Worm (Caenorhabditis elegans): ENCODE data around the gene nhr-50.

nhr-50 gene

DNA sequence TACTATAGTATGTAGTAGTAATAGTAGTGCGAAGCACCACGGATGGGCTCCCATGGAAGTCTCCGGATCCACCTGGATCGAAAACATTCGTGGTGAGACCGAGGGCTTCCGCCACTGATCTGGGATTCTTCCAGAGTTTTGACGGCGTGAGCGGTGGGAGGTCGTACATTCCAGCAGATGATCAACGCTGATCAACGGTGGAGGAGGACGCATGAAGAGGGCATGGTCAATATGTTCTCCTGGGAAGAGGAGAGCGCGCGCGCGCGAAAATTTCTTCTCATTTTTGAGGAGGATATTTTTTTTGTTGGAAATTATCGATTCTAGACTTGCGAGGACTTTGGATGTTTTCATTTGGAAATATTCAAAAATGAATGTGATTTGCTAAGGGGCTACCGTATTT is 33.1 kb upstream of the nhr-50 start:
- TF ChIP-seq mdl-1 (tag; optimal IDR thresholded peaks at IDR 0.05) (no peak), elt-1 (tag; optimal IDR thresholded peaks at IDR 0.05) (no peak), egl-5 (tag; optimal IDR thresholded peaks at IDR 0.05) (no peak), ceh-16 (tag; optimal IDR thresholded peaks at IDR 0.05) (no peak), nfya-1 (tag; optimal IDR thresholded peaks at IDR 0.05; ENCODE audit: insufficient read depth) (no peak), fkh-10 (GFP tag; optimal IDR thresholded peaks at IDR 0.05) (no peak), lsy-12 (tag; optimal IDR thresholded peaks at IDR 0.05) (no peak), ama-1 (optimal IDR thresholded peaks at IDR 0.05) (no peak), jun-1 (tag; optimal IDR thresholded peaks at IDR 0.05) (no peak), tbx-2 (tag; optimal IDR thresholded peaks at IDR 0.05) (no peak), ztf-11 (tag; optimal IDR thresholded peaks at IDR 0.05) (no peak), R02D3.7 (tag; optimal IDR thresholded peaks at IDR 0.05) (no peak), hmg-11 (tag; optimal IDR thresholded peaks at IDR 0.05) (no peak)

DNA sequence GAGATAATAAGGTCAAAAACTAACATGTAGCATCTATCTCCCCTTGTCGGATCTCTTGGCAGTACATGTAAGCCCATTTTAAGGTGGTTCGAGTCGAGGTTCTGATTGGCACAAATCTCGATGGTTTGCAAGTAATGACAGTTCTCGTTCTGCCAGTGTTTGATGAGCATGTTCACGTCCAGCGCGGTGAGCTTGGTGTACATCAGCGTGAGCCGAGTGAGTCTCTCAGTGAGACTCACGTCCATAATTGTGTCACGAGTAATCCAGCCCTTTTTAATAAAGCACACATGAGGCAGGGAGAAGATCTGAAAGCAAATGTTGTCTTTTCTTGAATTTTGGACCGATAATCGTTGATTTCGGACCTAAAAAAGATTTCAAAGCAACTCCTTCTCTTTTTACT is 32.3 kb upstream of the nhr-50 start, which contains the start of gene T10C6.16:
T10C6.16 (minus strand) TSS at position 245 of the 400 bp plus-strand sequence.
- TF ChIP-seq egl-27 (tag; optimal IDR thresholded peaks at IDR 0.05) (no peak), ama-1 (optimal IDR thresholded peaks at IDR 0.05) (no peak), mml-1 (tag; optimal IDR thresholded peaks at IDR 0.05) (no peak), ceh-82 (tag; optimal IDR thresholded peaks at IDR 0.05) (no peak), mdl-1 (tag; optimal IDR thresholded peaks at IDR 0.05) (no peak), nhr-23 (tag; optimal IDR thresholded peaks at IDR 0.05) (no peak), daf-12 (tag; optimal IDR thresholded peaks at IDR 0.05) (no peak), elt-1 (tag; optimal IDR thresholded peaks at IDR 0.05) (no peak), ceh-16 (tag; optimal IDR thresholded peaks at IDR 0.05) (no peak), pqm-1 (tag; optimal IDR thresholded peaks at IDR 0.05) (no peak), nhr-28 (tag; optimal IDR thresholded peaks at IDR 0.05) (no peak)

DNA sequence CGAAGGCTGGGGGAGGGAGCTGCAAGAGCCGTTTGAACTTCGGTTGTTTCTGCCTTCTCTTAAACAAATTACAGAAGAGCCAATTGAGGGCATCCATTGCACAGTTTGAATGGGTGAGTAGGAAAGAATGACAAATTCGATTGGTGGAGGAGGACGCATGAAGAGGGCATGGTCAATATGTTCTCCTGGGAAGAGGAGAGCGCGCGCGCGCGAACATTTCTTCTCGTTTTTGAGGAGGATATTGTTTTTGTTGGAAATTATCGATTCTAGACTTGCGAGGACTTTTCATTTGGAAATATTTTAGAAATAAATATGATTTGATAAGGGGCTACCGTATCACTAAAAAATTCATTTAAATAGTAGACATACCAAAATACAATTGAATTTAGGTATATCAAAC is 31.1 kb upstream of the nhr-50 start, which contains the start of gene T10C6.7:
T10C6.7 (minus strand) TSS at position 143 of the 400 bp plus-strand sequence.
- TF ChIP-seq R02D3.7 (tag; optimal IDR thresholded peaks at IDR 0.05) (no peak), nhr-28 (tag; optimal IDR thresholded peaks at IDR 0.05) (no peak), nhr-237 (tag; optimal IDR thresholded peaks at IDR 0.05) (no peak), aly-2 (tag; optimal IDR thresholded peaks at IDR 0.05) (no peak), egl-27 (tag; optimal IDR thresholded peaks at IDR 0.05) (no peak), egl-5 (tag; optimal IDR thresholded peaks at IDR 0.05) (no peak), pqm-1 (tag; optimal IDR thresholded peaks at IDR 0.05) (no peak), lin-39 (tag; optimal IDR thresholded peaks at IDR 0.05) (no peak), mdl-1 (tag; optimal IDR thresholded peaks at IDR 0.05) (no peak), lsy-12 (tag; optimal IDR thresholded peaks at IDR 0.05) (no peak), elt-2 (tag; optimal IDR thresholded peaks at IDR 0.05) (no peak), elt-1 (tag; optimal IDR thresholded peaks at IDR 0.05) (no peak)

DNA sequence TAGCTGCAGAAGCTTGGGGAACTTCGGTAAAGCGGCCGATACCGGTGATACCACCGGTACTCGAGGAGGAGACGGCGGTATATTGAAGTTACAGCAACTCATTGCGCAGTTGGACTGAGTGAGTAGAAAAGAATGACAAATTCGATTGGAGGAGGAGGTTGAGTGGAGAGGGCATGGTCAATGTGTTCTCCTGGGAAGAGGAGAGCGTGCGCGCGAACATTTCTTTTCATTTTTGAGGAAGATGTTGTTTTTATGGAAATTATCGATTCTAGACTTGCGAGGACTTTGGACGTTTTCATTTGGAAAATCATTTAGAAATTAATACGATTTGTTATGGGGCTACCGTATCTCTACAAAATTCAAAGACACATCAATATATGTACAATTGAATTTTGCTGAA is 28.8 kb upstream of the nhr-50 start:
- TF ChIP-seq elt-1 (tag; optimal IDR thresholded peaks at IDR 0.05): no peak
- no peak for TF ChIP-seq zag-1 (tag; optimal IDR thresholded peaks at IDR 0.05)
- no peak for TF ChIP-seq mdl-1 (tag; optimal IDR thresholded peaks at IDR 0.05)
- TF ChIP-seq jun-1 (tag; optimal IDR thresholded peaks at IDR 0.05): no peak
- no peak for TF ChIP-seq fos-1 (tag; optimal IDR thresholded peaks at IDR 0.05)
- TF ChIP-seq aly-2 (tag; optimal IDR thresholded peaks at IDR 0.05): no peak
- no peak for TF ChIP-seq elt-3 (tag; optimal IDR thresholded peaks at IDR 0.05)
- no peak for TF ChIP-seq lsy-12 (tag; optimal IDR thresholded peaks at IDR 0.05)
- TF ChIP-seq tbx-2 (tag; optimal IDR thresholded peaks at IDR 0.05): no peak
- TF ChIP-seq unc-62 (GFP tag; optimal IDR thresholded peaks at IDR 0.05): no peak
- TF ChIP-seq ceh-16 (tag; optimal IDR thresholded peaks at IDR 0.05): no peak
- no peak for TF ChIP-seq ztf-11 (tag; optimal IDR thresholded peaks at IDR 0.05)
- TF ChIP-seq nhr-237 (tag; optimal IDR thresholded peaks at IDR 0.05): no peak
- TF ChIP-seq fkh-10 (GFP tag; optimal IDR thresholded peaks at IDR 0.05): no peak
- TF ChIP-seq nhr-12 (tag; optimal IDR thresholded peaks at IDR 0.05): no peak
- no peak for TF ChIP-seq hmg-11 (tag; optimal IDR thresholded peaks at IDR 0.05)
- no peak for TF ChIP-seq egl-5 (tag; optimal IDR thresholded peaks at IDR 0.05)

DNA sequence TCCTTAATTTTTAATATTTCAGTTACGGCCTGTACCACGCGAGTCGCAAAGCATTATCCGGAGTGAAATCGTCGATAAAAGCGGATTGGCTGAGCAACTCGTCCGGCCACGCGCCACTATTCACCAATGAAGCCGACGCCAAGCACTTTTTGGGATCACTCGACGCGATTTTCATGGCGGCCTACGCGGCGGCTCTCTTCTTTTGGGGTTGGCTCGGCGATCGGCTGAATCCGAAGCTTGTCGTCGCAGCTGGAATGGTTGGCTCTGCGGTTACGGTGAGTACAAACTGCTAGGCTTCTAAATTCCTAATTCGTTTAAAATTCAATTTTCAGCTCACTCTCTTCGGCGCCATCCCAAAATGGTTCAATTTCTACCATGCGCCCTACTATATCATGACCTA is 24.5 kb upstream of the nhr-50 start:
- TF ChIP-seq eor-1 (tag; optimal IDR thresholded peaks at IDR 0.05) (no peak), nfya-1 (tag; optimal IDR thresholded peaks at IDR 0.05; ENCODE audit: insufficient read depth) (no peak)

DNA sequence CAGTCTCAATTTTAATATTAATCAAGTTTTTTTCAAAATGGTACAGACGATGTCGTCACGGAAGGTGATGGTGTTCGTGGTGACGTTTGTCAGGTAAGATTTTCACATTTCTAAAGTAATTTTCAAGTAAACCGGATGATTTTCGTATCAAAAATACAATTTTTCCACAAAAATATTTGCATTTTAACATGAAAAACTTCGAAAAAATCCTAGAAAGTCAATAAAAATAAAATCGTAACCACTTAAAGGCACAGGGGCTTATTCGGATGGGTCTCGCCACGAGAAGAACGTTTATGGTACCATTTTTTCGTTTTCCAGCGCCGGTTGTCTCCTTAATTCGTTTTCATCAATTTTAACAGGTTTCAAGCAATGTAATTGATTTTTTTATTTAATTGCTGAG is 23.9 kb upstream of the nhr-50 start, which contains the start of gene T10C6.6:
T10C6.6 (plus strand) TSS at position 27 of the 400 bp plus-strand sequence.
- TF ChIP-seq nhr-12 (tag; optimal IDR thresholded peaks at IDR 0.05): no peak
- TF ChIP-seq nhr-76 (tag; optimal IDR thresholded peaks at IDR 0.05): no peak
- no peak for TF ChIP-seq tbx-2 (tag; optimal IDR thresholded peaks at IDR 0.05)
- no peak for TF ChIP-seq zag-1 (tag; optimal IDR thresholded peaks at IDR 0.05)
- no peak for TF ChIP-seq ZK546.5 (tag; optimal IDR thresholded peaks at IDR 0.05)
- no peak for TF ChIP-seq ama-1 (optimal IDR thresholded peaks at IDR 0.05)
- no peak for TF ChIP-seq nfya-1 (tag; optimal IDR thresholded peaks at IDR 0.05; ENCODE audit: insufficient read depth)
- no peak for TF ChIP-seq nhr-43 (tag; optimal IDR thresholded peaks at IDR 0.05; ENCODE audit: poor library complexity, severe bottlenecking)
- TF ChIP-seq pqm-1 (tag; optimal IDR thresholded peaks at IDR 0.05): no peak
- TF ChIP-seq elt-1 (tag; optimal IDR thresholded peaks at IDR 0.05): no peak
- TF ChIP-seq lin-15B (tag; optimal IDR thresholded peaks at IDR 0.05): no peak
- TF ChIP-seq nhr-25 (tag; optimal IDR thresholded peaks at IDR 0.05): no peak
- no peak for TF ChIP-seq aly-2 (tag; optimal IDR thresholded peaks at IDR 0.05)
- no peak for TF ChIP-seq ceh-28 (tag; optimal IDR thresholded peaks at IDR 0.05)
- TF ChIP-seq elt-2 (tag; optimal IDR thresholded peaks at IDR 0.05): no peak
- TF ChIP-seq egl-27 (tag; optimal IDR thresholded peaks at IDR 0.05): no peak

Data from whole organism, L3 larva.